ENCODE assay signal across 4 worm cellular contexts in the genomic region with DNA sequence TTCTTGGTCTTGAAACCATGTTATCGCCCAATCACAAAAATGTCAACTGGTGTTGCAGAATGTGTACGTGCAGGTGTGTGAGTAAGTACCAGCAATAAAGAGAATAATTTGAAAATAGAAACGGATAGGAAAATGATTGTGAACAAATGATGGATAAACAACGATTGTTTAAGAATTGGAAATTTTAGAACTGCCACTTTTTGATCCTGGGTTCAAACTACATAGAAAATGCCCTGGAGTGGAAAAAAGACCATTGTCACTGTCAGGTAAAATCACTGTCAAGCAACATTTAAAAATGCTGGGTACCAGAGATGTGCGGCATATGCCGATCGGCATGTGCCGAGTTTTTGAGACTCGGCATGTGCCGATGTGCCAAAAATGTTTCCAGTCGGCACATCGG.
TF ChIP-seq lines count a peak whose summit lies in the region.

No protein-coding gene starts in this region.

TF ChIP-seq in whole organism, L1 larva, 84 proteins besides CTCF, POLR2A, EP300 and RAD21 (continues in another document):
- TF ChIP-seq ets-5 (GFP tag; IDR thresholded peaks at IDR 0.05; lab: Robert Waterston, UW) (no peak), lin-15B (tag; optimal IDR thresholded peaks at IDR 0.05; lab: Kevin White, UChicago) (no peak), nhr-19 (GFP tag; conservative IDR thresholded peaks at IDR 0.05; lab: Robert Waterston, UW) (peak; percentile 33; the same call in 1 of the 2 replicates), lin-35 (GFP tag; optimal IDR thresholded peaks at IDR 0.05; lab: Kevin White, UChicago) (peak in 1 of 2 experiments; percentile 6), egl-27 (tag; optimal IDR thresholded peaks at IDR 0.05; lab: Kevin White, UChicago) (no peak), aha-1 (tag; optimal IDR thresholded peaks at IDR 0.05; lab: Kevin White, UChicago) (no peak), nhr-71 (tag; optimal IDR thresholded peaks at IDR 0.05; lab: Kevin White, UChicago) (peak; percentile 46), vab-15 (tag; optimal IDR thresholded peaks at IDR 0.05; lab: Kevin White, UChicago) (no peak), blmp-1 (tag; optimal IDR thresholded peaks at IDR 0.05; lab: Kevin White, UChicago) (peak; percentile 8), fkh-4 (tag; optimal IDR thresholded peaks at IDR 0.05; lab: Kevin White, UChicago; ENCODE audit: borderline replicate concordance) (no peak), hlh-17 (GFP tag; optimal IDR thresholded peaks at IDR 0.05; lab: Kevin White, UChicago; ENCODE audit: borderline replicate concordance) (no peak), nhr-85 (tag; lab: Kevin White, UChicago) (peak; percentile 69), elt-3 (tag; optimal IDR thresholded peaks at IDR 0.05; lab: Kevin White, UChicago) (peak in 2 of 6 experiments; percentile 22 to 36), nhr-20 (tag; optimal IDR thresholded peaks at IDR 0.05; lab: Kevin White, UChicago) (peak; percentile 9), xbp-1 (tag; optimal IDR thresholded peaks at IDR 0.05; lab: Kevin White, UChicago) (no peak), snu-23 (GFP tag; optimal IDR thresholded peaks at IDR 0.05; lab: Kevin White, UChicago) (peak; percentile 35), grh-1 (GFP tag; IDR thresholded peaks at IDR 0.05; lab: Robert Waterston, UW) (0 out of 2 replicates have a peak, but pooled peaks have one; percentile 29), pax-3 (tag; optimal IDR thresholded peaks at IDR 0.05; lab: Kevin White, UChicago) (no peak), lin-14 (GFP tag; optimal IDR thresholded peaks at IDR 0.05; lab: Kevin White, UChicago) (peak; percentile 49), ceh-8 (GFP tag; optimal IDR thresholded peaks at IDR 0.05; lab: Kevin White, UChicago) (no peak), lsy-2 (tag; optimal IDR thresholded peaks at IDR 0.05; lab: Kevin White, UChicago) (peak in 1 of 2 experiments; percentile 15)

TF ChIP-seq in whole organism, L2 larva, 48 proteins besides CTCF, POLR2A, EP300 and RAD21:
- TF ChIP-seq crh-2 (tag; optimal IDR thresholded peaks at IDR 0.05; lab: Kevin White, UChicago) (no peak), sma-9 (GFP tag; optimal IDR thresholded peaks at IDR 0.05; lab: Kevin White, UChicago) (peak; percentile 2), sma-9 (tag; optimal IDR thresholded peaks at IDR 0.05; lab: Kevin White, UChicago) (no peak), nhr-129 (tag; optimal IDR thresholded peaks at IDR 0.05; lab: Kevin White, UChicago) (peak; percentile 34)
TF ChIP-seq in whole organism, L2 larva: peak in this region for 2.

TF ChIP-seq in whole organism, L4 larva, 104 proteins besides CTCF, POLR2A, EP300 and RAD21:
- peak in 1 of 2 experiments; percentile 7 for TF ChIP-seq mdl-1 (tag; optimal IDR thresholded peaks at IDR 0.05; lab: Kevin White, UChicago)
- no peak for TF ChIP-seq hmg-1.1 (GFP tag; IDR thresholded peaks at IDR 0.05; lab: Robert Waterston, UW)
- peak; percentile 33 for TF ChIP-seq nhr-28 (tag; optimal IDR thresholded peaks at IDR 0.05; lab: Kevin White, UChicago)
- TF ChIP-seq unc-62 (GFP tag; optimal IDR thresholded peaks at IDR 0.05 in 1 of 2; lab: Kevin White, UChicago), result peak in 1 of 2 experiments; percentile 92
- no peak for TF ChIP-seq unc-62 (tag; optimal IDR thresholded peaks at IDR 0.05; lab: Kevin White, UChicago)
- TF ChIP-seq mep-1 (tag; optimal IDR thresholded peaks at IDR 0.05; lab: Kevin White, UChicago), result no peak
TF ChIP-seq in whole organism, L4 larva: peak in this region for 3.

TF ChIP-seq in whole organism, late embryonic, 69 proteins besides CTCF, POLR2A, EP300 and RAD21:
- TF ChIP-seq ceh-45 (GFP tag; IDR thresholded peaks at IDR 0.05; lab: Robert Waterston, UW), result no peak
- TF ChIP-seq dve-1 (tag; optimal IDR thresholded peaks at IDR 0.05; lab: Kevin White, UChicago), result no peak
- no peak for TF ChIP-seq ceh-48 (tag; optimal IDR thresholded peaks at IDR 0.05; lab: Kevin White, UChicago)
- peak; percentile 39 for TF ChIP-seq K09A11.1 (tag; optimal IDR thresholded peaks at IDR 0.05; lab: Kevin White, UChicago; ENCODE audit: insufficient read depth)
- no peak for TF ChIP-seq npax-4 (tag; optimal IDR thresholded peaks at IDR 0.05; lab: Kevin White, UChicago)
